Fruit fly (Drosophila melanogaster) ovary, adult (tissue): Measurements from ENCODE around the gene CG7985.
A peak's percentile ranks its signal among the peaks of the same experiment; 100 is the strongest.

Source experiments
- CG17801 ChIP-seq: fragments of 200-800 bp; optimal IDR thresholded peaks from 2 replicates; lab custom pipeline; 2019; ENCODE audit warnings: missing biosample characterization, mild to moderate bottlenecking, missing genetic modification characterization, moderate library complexity; ENCODE audit not compliant: partially characterized antibody

CG7985 gene

DNA sequence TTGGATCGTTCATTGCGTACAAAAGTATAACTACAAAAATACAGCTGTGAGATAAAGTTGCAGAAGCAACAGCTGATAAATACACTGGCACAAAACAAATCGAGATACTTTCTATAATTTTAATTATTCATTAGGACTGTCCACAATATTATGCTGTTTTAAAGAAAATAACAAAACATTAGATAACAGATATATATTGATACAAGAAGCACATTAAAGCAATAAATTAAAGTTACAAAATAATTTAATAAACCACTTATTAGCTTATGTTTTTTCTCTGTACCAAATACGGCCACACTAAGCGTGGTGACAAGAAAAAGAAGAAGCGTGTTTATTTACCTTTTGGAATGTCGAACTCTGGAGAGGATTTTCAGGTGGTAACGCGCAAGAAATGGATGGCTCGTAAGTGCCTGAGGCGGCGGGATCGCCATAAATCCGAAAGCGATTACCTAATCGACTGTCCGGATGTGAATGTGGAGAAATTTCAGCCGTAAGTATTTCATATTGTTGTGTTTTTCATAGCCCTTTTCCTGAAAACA lies 20.6 kb downstream of the CG7985 start, which contains the start of the genes CG7988 and CG7183:
Gene CG7988 (plus strand): TSS at position 316 of the 539 bp plus-strand sequence.
Gene CG7183 (minus strand): TSS at position 489 of the 539 bp plus-strand sequence.
- TF ChIP-seq CG17801 (GFP tag; lab: Kevin White, UChicago), result peak; percentile 98

DNA sequence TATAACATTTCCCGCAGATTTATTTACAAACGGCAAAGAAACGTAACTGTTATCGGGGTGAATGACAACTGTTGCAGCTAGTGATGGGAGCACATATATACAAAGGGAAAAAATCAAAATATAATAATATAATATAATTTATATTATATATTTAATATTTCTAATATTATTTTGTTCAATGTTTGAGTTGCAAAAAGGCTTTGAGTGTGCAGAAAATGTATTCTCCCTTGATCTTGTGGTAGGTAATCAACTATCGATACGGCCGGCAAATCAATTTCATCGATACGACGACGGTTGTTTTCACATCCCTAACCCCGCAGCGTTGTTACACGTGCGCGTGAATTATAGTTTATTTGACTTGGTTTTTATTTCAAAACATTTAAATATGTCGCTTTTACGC lies 23.8 kb downstream of the CG7985 start, which contains the start of the genes mTerf5 and Non3:
Gene mTerf5 (minus strand): TSS at position 249 of the 400 bp plus-strand sequence.
Gene Non3 (plus strand): TSS at position 289 of the 400 bp plus-strand sequence.
- peak; percentile 73 for TF ChIP-seq CG17801 (GFP tag; lab: Kevin White, UChicago)

DNA sequence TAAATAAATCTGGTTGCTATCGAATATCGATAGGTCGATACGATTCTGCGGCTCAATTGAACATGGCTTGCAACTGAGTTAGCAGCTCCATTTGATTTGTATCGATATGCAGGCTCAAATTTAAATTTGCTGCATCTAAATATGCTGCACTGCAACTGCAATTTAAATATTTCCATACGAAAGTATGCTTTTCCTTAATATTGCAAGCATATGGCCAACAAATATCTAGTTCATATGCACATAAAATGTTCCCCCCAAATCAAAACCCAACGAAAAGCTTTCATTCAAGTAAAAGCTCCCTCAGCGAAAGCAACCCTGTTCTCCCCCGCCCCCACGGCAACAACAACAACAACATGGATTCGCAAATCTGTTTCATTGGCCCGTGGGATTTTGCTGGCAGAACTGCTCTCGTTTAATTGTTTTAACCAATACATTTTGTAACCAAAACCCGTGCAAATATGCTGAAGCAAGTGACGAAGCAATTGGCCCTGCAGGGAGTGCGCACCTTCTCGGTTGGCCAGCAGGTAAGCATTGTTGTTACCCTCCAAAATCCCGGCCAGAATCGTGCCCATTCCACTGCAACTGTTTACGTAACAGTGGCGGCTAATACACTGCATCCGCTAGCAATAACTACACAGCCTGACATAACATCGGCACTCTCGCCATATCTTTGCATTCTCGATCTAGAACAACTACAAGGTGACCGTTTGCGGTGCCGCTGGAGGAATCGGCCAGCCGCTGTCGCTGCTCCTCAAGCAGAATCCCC lies 26.6 kb downstream of the CG7985 start, which contains the start of the genes CG7168 and Mdh2:
Gene CG7168 (minus strand): TSS at position 40 of the 766 bp plus-strand sequence.
Gene Mdh2 (plus strand): TSS at position 354 of the 766 bp plus-strand sequence.
- peak; percentile 12 for TF ChIP-seq CG17801 (GFP tag; lab: Kevin White, UChicago)

DNA sequence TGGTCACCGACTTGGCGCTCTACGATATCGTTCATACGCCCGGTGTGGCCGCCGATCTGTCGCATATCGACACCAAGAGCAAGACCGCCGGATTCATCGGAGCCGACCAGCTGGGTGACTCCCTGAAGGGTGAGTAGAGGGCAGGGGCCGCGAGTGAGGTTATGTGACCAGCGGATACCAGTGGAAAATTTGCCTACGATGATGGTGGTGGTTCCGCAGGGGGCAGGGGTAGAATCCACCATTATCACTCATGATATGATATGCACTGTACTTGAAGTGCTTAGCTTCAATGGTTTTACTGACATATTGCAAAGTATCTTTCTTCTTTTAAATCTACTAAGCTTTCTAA lies 27.1 kb downstream of the CG7985 start:
- TF ChIP-seq CG17801 (GFP tag; lab: Kevin White, UChicago), result no peak

DNA sequence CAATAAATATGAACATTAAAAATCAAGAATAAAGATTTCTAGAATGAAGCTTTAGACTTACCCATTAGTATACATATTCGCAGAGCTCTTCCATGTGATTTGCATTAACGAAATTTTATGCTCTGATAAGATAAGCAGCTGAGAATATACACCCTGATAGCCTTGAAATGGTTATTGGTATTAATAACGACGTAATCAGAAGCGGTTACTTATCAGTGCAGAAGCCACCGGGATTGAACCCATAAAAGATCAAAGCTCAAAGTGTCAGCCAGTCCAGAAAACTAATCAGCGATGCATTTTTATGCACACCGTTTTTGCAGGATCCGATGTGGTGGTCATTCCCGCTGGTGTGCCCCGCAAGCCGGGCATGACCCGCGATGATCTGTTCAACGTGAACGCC lies 27.7 kb downstream of the CG7985 start:
- no peak for TF ChIP-seq CG17801 (GFP tag; lab: Kevin White, UChicago)

DNA sequence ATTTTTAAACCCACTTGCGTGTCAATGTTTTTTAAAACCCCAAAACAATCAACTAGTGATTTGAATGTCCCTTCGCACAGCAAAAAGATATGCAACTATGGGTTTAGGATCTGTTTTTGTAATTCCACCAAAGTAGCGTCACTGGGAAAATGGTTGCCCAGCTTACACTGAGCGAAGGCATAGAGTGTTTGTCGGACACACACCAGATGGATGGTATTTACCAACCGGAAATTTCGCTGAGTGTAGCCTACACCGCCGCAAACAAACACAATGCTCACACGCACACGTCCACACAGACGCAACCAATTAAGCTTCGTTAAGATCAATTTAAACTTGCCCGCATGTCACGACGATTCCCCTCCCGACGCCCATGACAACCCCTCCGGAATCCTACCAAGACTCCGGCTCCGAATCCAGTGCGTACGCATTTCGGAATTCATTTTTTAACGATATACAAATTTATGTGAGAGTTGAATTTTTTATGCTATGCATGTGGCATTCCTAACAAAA lies 29.1 kb downstream of the CG7985 start:
- TF ChIP-seq CG17801 (GFP tag; lab: Kevin White, UChicago), result no peak

DNA sequence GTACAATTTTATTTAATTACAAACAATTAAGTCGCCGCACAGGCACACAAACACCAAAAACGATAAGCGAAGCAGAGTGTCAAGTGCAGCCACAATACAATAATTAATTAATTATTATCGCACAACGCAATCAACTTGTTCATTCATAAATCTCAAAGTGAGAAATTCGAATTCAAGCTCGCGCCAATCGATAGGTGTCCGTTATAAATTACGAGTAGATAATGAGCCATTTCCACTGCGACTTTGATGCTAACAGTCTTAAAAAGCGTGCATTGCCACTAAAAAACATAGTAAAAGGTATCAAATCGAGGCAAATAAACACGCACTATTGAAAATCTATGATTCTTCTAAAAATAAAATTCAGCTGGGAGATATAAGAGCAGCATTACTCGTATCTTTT lies 30.6 kb downstream of the CG7985 start:
- no peak for TF ChIP-seq CG17801 (GFP tag; lab: Kevin White, UChicago)

DNA sequence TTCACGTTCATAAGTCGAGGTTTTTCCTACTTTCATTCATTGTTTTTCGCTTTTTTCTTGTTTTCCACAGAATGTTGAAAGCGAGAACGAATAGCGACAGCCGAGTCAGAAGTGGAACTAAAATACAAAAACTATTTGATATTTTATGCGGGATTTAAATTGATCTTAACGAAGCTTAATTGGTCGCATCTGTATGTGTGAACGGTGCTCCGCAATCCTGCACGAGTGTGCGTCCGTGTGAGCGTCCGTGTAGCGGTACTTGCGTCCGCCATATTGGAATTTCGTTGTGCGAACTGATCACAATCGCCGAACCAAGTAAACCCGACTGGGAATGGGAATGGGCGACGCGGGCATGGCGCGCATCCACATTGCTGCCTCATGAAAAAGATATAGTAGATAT lies 32.5 kb downstream of the CG7985 start:
- no peak for TF ChIP-seq CG17801 (GFP tag; lab: Kevin White, UChicago)

DNA sequence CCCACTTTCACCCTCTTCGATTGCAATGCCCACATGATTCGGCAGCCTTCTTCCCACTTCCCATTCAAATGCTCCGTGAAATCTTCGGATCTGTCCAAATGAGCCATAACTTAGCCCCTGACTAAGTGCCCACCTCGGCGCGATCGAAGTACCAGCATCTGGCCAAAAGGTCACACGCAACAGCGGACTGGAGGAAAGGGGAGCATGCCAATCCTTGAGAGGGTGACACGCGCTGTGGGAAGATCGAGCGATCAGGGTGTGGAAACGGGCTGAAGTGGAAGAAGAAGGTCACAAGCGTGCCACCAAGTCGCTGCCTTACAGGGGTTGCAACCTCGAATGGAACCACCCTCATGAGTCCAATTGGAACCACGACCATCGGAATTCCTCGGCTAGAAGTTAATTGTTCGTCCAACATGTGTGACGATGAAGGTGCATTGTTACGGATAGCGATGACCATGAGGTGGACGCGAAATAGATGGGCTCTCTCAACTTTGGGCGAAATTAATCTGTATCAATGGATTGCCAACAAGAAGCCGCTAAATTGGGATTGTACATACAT lies 35.1 kb downstream of the CG7985 start:
- no peak for TF ChIP-seq CG17801 (GFP tag; lab: Kevin White, UChicago)

DNA sequence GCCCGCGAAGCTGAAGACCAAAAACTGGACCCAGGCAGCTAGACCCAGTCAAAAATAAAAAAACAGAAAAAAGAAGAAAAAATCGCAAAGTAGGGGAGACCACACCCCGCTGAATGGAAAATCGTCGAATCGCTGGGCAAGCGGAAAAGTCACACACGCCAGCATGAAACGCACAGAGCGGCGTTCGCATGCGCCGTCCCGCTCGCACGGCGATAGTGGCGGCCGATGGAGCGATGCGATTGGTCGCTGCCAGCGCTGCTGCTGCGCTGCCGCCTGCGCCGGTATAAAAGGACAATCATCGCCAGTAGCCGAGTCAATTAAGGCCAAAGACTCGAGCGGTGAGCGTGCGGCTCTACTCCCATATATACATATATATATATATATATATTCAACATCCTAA lies 36.2 kb downstream of the CG7985 start, which contains the start of gene repo:
Gene repo (plus strand): TSS at position 314 of the 400 bp plus-strand sequence.
- TF ChIP-seq CG17801 (GFP tag; lab: Kevin White, UChicago), result no peak

DNA sequence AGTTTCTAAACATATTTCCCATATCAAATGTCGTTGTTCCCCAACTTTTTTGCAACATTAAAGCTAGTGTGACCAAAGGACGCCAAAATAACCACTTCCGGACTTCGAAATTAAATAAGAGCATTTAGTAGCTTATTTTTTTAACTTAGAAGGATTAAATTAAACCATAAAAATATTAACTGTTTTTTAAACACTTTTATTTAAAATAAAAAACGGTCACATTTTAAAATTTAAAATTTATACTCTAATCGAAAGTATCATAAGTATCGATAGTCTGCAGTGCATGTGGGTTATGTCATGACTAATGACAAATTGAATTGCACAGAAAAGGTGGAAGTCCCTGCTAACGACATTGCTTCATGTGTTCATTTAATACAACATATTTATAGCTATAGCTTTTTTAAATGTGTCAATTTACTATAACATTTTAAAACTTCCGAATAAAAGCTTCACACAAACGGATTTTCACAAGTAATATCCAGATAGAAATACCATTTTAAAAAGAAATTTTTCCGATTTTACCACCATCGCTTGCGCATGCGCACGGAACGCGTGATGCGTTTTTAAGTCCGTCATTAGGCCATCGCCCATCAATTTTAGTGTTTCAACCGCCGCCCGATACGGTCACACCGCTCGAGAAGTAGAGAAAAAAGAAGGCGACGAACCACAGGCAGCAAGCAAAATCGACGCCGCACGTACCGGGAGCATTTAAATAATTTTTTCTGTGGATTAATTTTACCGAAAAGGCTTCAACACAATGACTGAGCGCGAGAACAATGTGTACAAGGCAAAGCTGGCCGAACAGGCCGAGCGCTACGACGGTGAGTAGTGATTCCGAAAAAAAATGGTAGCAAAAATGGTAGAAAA lies 42.7 kb downstream of the CG7985 start, which contains the start of the genes CG7156 and 14-3-3epsilon:
Gene CG7156 (minus strand): TSS at position 71 of the 867 bp plus-strand sequence.
Gene 14-3-3epsilon (plus strand): TSS at position 443 of the 867 bp plus-strand sequence.
- peak; percentile 14 for TF ChIP-seq CG17801 (GFP tag; lab: Kevin White, UChicago)

DNA sequence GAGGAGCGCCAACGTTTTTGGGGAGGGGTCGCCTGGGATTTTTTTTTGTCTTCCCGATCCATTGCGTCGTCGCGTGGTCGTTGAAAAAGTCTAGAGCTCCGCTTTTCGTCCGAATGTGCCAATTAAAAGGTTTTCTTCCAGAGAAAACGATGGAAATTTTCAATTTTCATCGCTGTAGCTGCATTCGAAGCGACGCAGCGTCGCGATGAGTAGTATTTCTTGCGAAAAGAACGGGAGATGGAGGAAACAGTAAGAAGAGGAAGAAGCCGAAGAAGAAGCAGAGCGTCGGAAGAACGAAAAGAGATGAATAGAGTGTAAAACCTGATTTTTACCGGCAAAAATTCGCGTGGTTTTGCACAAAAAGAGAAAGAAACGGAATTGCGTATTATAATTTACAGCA lies 43.3 kb downstream of the CG7985 start:
- TF ChIP-seq CG17801 (GFP tag; lab: Kevin White, UChicago), result no peak

DNA sequence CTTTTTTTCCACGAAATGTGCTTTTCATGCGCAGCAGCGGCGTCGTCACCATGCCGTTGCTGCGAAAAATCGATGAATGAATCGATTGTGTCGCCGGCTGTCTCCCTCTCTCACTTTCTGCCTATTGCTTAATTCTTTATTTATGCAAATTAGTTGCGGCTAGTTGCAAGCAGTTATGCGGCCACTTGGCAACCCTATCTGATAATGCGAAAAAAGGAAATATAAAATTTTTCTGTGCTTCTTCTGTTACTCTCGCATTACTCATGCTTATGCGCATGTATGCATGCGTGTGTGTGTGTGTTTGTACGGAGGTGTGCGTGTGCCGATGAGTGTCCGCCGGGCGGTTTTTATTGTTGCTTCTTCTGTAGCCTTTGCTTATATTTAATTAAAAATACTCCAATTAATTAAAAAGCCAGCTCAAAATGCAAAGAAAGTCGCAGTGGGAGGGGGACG lies 44.1 kb downstream of the CG7985 start:
- TF ChIP-seq CG17801 (GFP tag; lab: Kevin White, UChicago), result no peak
